Worm (Caenorhabditis elegans) whole organism, L3 larva: Measurements from ENCODE around the gene nhr-4.

Experiments
- R02D3.7 ChIP-seq: fragments of 150-350 bp; optimal IDR thresholded peaks from 2 replicates; lab custom pipeline; 2014; ENCODE audit warnings: missing biosample characterization, missing genetic modification characterization
- fkh-10 ChIP-seq: sonication (generic microtip); optimal IDR thresholded peaks from 2 replicates; lab custom pipeline; 2017; ENCODE audit warnings: missing biosample characterization, missing genetic modification reagents, missing genetic modification characterization
- fos-1 ChIP-seq: fragments of 150-350 bp; optimal IDR thresholded peaks from 2 replicates; lab custom pipeline; 2014; ENCODE audit warnings: missing biosample characterization, missing genetic modification characterization
- lin-39 ChIP-seq: fragments of 150-350 bp; optimal IDR thresholded peaks from 2 replicates; lab custom pipeline; 2018; ENCODE audit warnings: missing biosample characterization, missing genetic modification reagents, missing genetic modification characterization
- lsy-12 ChIP-seq: sonication (generic microtip); optimal IDR thresholded peaks from 2 replicates; lab custom pipeline; 2016; ENCODE audit warnings: mild to moderate bottlenecking, missing genetic modification characterization, missing compliant biosample characterization
- nhr-237 ChIP-seq: fragments of 150-350 bp; optimal IDR thresholded peaks from 2 replicates; lab custom pipeline; 2014; ENCODE audit warnings: missing biosample characterization, missing genetic modification characterization
- nhr-25 ChIP-seq: sonication (generic microtip); optimal IDR thresholded peaks from 2 replicates; lab custom pipeline; 2017; ENCODE audit warnings: missing biosample characterization, missing genetic modification characterization
- nhr-43 ChIP-seq: sonication (generic microtip); optimal IDR thresholded peaks from 2 replicates; lab custom pipeline; 2016; ENCODE audit warnings: mild to moderate bottlenecking, missing genetic modification characterization, missing compliant biosample characterization; ENCODE audit not compliant: poor library complexity, severe bottlenecking
- pha-4 ChIP-seq: fragments of 150-350 bp; optimal IDR thresholded peaks from 2 replicates; lab custom pipeline; 2014; ENCODE audit warnings: missing biosample characterization, missing genetic modification reagents, missing genetic modification characterization
- sea-2 ChIP-seq: fragments of 150-350 bp; sonication (generic microtip); optimal IDR thresholded peaks from 4 replicates; lab custom pipeline; 2014; ENCODE audit warnings: missing biosample characterization, missing genetic modification reagents, missing genetic modification characterization
- skn-1 ChIP-seq: fragments of 150-350 bp; optimal IDR thresholded peaks from 2 replicates; lab custom pipeline; 2014; ENCODE audit warnings: missing biosample characterization, missing genetic modification characterization
- unc-62 ChIP-seq: fragments of 150-350 bp; sonication (generic microtip); optimal IDR thresholded peaks from 4 replicates; lab custom pipeline; 2014; ENCODE audit warnings: missing biosample characterization, missing genetic modification reagents, missing genetic modification characterization
- ztf-11 ChIP-seq: fragments of 150-350 bp; optimal IDR thresholded peaks from 2 replicates; lab custom pipeline; 2014; ENCODE audit warnings: missing biosample characterization, missing genetic modification characterization

DNA sequence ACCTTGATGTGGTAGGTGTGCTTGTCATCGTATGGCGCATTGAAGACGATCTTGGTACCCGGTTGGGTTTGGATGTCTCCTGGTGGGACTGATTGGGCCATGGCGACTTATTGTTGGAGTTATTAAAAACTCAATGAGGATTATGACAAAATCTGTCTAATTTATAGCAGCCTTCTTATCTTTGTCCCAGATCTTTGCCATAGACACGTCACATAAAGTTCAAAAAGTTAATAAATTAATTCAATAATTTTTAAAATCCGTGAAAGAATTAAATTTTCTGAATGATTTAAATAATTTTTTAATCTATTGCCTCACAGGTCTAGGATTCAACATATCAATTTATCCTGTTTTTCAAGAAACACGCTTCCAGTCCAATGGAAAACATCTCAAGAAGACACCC lies 42.8 kb upstream of the nhr-4 start, which contains the start of gene msp-81:
- TF ChIP-seq lin-39 (tag; lab: Kevin White, UChicago) (no peak), ztf-11 (tag; lab: Kevin White, UChicago) (no peak), unc-62 (GFP tag; lab: Kevin White, UChicago) (no peak), pha-4 (tag; lab: Kevin White, UChicago) (no peak), nhr-237 (tag; lab: Kevin White, UChicago) (no peak), nhr-43 (tag; lab: Kevin White, UChicago) (no peak), lsy-12 (no peak), fos-1 (tag; lab: Kevin White, UChicago) (no peak), R02D3.7 (tag; lab: Kevin White, UChicago) (no peak), skn-1 (no peak), fkh-10 (GFP tag; lab: Kevin White, UChicago) (no peak), nhr-25 (no peak), sea-2 (GFP tag; lab: Kevin White, UChicago) (no peak)
